Fruit fly (Drosophila melanogaster): ENCODE measurements around the gene CG15020.

The CG15020 gene

dm6 chr3L:4411025-4411873 is 10.2 kb upstream of the CG15020 start (continued):
- peak; percentile 21 for TF ChIP-seq Meics (GFP tag; optimal IDR thresholded peaks at IDR 0.05)
- no peak for TF ChIP-seq bcd (GFP tag; optimal IDR thresholded peaks at IDR 0.05)
- no peak for TF ChIP-seq BEAF-32 (GFP tag; optimal IDR thresholded peaks at IDR 0.05)
- TF ChIP-seq CG8281 (tag; optimal IDR thresholded peaks at IDR 0.05), result no peak
- TF ChIP-seq Eip74EF (GFP tag; optimal IDR thresholded peaks at IDR 0.05), result no peak
- peak; percentile 23; the same call in 1 of the 2 replicates for TF ChIP-seq CG9932 (GFP tag; IDR thresholded peaks at IDR 0.05)
- TF ChIP-seq HLHmδ (GFP tag; optimal IDR thresholded peaks at IDR 0.05), result no peak
- peak; percentile 40; the same call in 1 of the 2 replicates for TF ChIP-seq CG14441 (GFP tag; IDR thresholded peaks at IDR 0.05)
- no peak for TF ChIP-seq chm (GFP tag; IDR thresholded peaks at IDR 0.05)
- peak; percentile 87 for TF ChIP-seq grau (tag; optimal IDR thresholded peaks at IDR 0.05)
- TF ChIP-seq CG3847 (GFP tag; IDR thresholded peaks at IDR 0.05), result no peak
- no peak for TF ChIP-seq mam (GFP tag; optimal IDR thresholded peaks at IDR 0.05)
- peak in 1 of 2 experiments; percentile 76 for TF ChIP-seq eve (GFP tag; optimal IDR thresholded peaks at IDR 0.05)
- TF ChIP-seq CG3065 (GFP tag; optimal IDR thresholded peaks at IDR 0.05), result no peak
- TF ChIP-seq CG7839 (tag; optimal IDR thresholded peaks at IDR 0.05), result no peak
- TF ChIP-seq CG8944 (GFP tag; optimal IDR thresholded peaks at IDR 0.05), result no peak
- no peak for TF ChIP-seq CG13296 (GFP tag; optimal IDR thresholded peaks at IDR 0.05)
- TF ChIP-seq D19A (tag; optimal IDR thresholded peaks at IDR 0.05), result no peak
- no peak for TF ChIP-seq cad (GFP tag; optimal IDR thresholded peaks at IDR 0.05)
- TF ChIP-seq usp (GFP tag; optimal IDR thresholded peaks at IDR 0.05), result no peak
- no peak for TF ChIP-seq C15 (GFP tag; IDR thresholded peaks at IDR 0.05)
- TF ChIP-seq pan (optimal IDR thresholded peaks at IDR 0.05), result no peak
- TF ChIP-seq pan (GFP tag; optimal IDR thresholded peaks at IDR 0.05 in 1 of 2, IDR thresholded peaks at IDR 0.05 in 1 of 2), result peak in 1 of 2 experiments; percentile 55
- no peak for TF ChIP-seq luna (GFP tag; optimal IDR thresholded peaks at IDR 0.05)
- peak in 1 of 2 experiments; percentile 3 for TF ChIP-seq Hr78 (GFP tag; optimal IDR thresholded peaks at IDR 0.05)
- TF ChIP-seq tna (GFP tag; IDR thresholded peaks at IDR 0.05; ENCODE audit: partially characterized antibody), result no peak
- no peak for TF ChIP-seq CG6689 (GFP tag; IDR thresholded peaks at IDR 0.05)
- no peak for TF ChIP-seq Dek (tag; optimal IDR thresholded peaks at IDR 0.05)
- TF ChIP-seq Blimp-1 (GFP tag; optimal IDR thresholded peaks at IDR 0.05), result no peak
- TF ChIP-seq CG4730 (GFP tag; IDR thresholded peaks at IDR 0.05), result no peak
- TF ChIP-seq stwl (tag; optimal IDR thresholded peaks at IDR 0.05), result no peak
- peak; percentile 9 for TF ChIP-seq lab (GFP tag; optimal IDR thresholded peaks at IDR 0.05)
- no peak for TF ChIP-seq CG12299 (tag; optimal IDR thresholded peaks at IDR 0.05)
- no peak for TF ChIP-seq PHDP (tag; optimal IDR thresholded peaks at IDR 0.05)
- no peak for TF ChIP-seq en (GFP tag; optimal IDR thresholded peaks at IDR 0.05)
- peak; percentile 77 for TF ChIP-seq CG13624 (GFP tag; optimal IDR thresholded peaks at IDR 0.05)
- peak; percentile 3 for TF ChIP-seq Med (GFP tag)
- TF ChIP-seq bab2 (GFP tag; optimal IDR thresholded peaks at IDR 0.05), result no peak
- TF ChIP-seq CG15073 (GFP tag; optimal IDR thresholded peaks at IDR 0.05), result no peak
- no peak for TF ChIP-seq CG4282 (GFP tag; optimal IDR thresholded peaks at IDR 0.05)
- no peak for TF ChIP-seq al (GFP tag; IDR thresholded peaks at IDR 0.05)
- no peak for TF ChIP-seq ap (GFP tag; IDR thresholded peaks at IDR 0.05)
- no peak for TF ChIP-seq Hmx (GFP tag; optimal IDR thresholded peaks at IDR 0.05)
- no peak for TF ChIP-seq cg (GFP tag; optimal IDR thresholded peaks at IDR 0.05)
- TF ChIP-seq shn (GFP tag; optimal IDR thresholded peaks at IDR 0.05), result no peak
- TF ChIP-seq MESR4 (GFP tag; optimal IDR thresholded peaks at IDR 0.05), result no peak
- TF ChIP-seq Hr51 (GFP tag; optimal IDR thresholded peaks at IDR 0.05), result peak in 1 of 2 experiments; percentile 22
- no peak for TF ChIP-seq az2 (GFP tag; optimal IDR thresholded peaks at IDR 0.05)
- TF ChIP-seq CG32767 (GFP tag; IDR thresholded peaks at IDR 0.05), result no peak

All from whole organism, embryonic.